Worm (Caenorhabditis elegans) whole organism, L1 larva: Measurements from ENCODE around the gene lron-5.

Experiments used
- C16A3.4 ChIP-seq: fragments of 150-350 bp; optimal IDR thresholded peaks from 2 replicates; lab custom pipeline; 2014; ENCODE audit warnings: missing biosample characterization, missing genetic modification characterization
- F16B12.6 ChIP-seq: fragments of 150-350 bp; optimal IDR thresholded peaks from 2 replicates; lab custom pipeline; 2014; ENCODE audit warnings: missing biosample characterization, missing genetic modification characterization
- aha-1 ChIP-seq: fragments of 150-350 bp; optimal IDR thresholded peaks from 2 replicates; lab custom pipeline; 2014; ENCODE audit warnings: missing biosample characterization, missing genetic modification characterization
- aly-2 ChIP-seq: fragments of 150-350 bp; optimal IDR thresholded peaks from 2 replicates; lab custom pipeline; 2014; ENCODE audit warnings: missing biosample characterization, missing genetic modification characterization
- dsc-1 ChIP-seq: sonication (generic microtip); optimal IDR thresholded peaks from 2 replicates; lab custom pipeline; 2016; ENCODE audit warnings: mild to moderate bottlenecking, missing genetic modification characterization, missing compliant biosample characterization
- efl-1 ChIP-seq, 4 experiments: fragments of 150-350 bp; optimal IDR thresholded peaks in 3 of 4; peaks in 1 of 4; 1 replicate in 1 of 4; 2 replicates in 3 of 4; lab custom pipeline; 2014; ENCODE audit warnings: missing biosample characterization in 2 of 4, missing genetic modification characterization in 2 of 4, missing genetic modification reagents in 2 of 4
- efl-3 ChIP-seq: fragments of 200-800 bp; sonication (Bioruptor generic); optimal IDR thresholded peaks from 2 replicates; lab custom pipeline; 2018; ENCODE audit warnings: mild to moderate bottlenecking, missing genetic modification characterization, missing compliant biosample characterization
- elt-2 ChIP-seq: sonication (generic microtip); optimal IDR thresholded peaks from 2 replicates; lab custom pipeline; 2016; ENCODE audit warnings: missing genetic modification characterization, mild to moderate bottlenecking, inconsistent platforms, missing compliant biosample characterization, missing genetic modification reagents
- ets-5 ChIP-seq: fragments of 200-800 bp; sonication (Bioruptor generic); IDR thresholded peaks from 2 replicates; pipeline ENCODE4 v1.3.6; 2022; ENCODE audit warnings: missing genetic modification characterization, missing compliant biosample characterization
- fos-1 ChIP-seq: fragments of 150-350 bp; optimal IDR thresholded peaks from 2 replicates; lab custom pipeline; 2014; ENCODE audit warnings: missing biosample characterization, missing genetic modification characterization
- grh-1 ChIP-seq: fragments of 200-800 bp; sonication (Bioruptor generic); IDR thresholded peaks from 2 replicates; pipeline ENCODE4 v1.3.6; 2022; ENCODE audit warnings: missing genetic modification reagents, missing genetic modification characterization, missing compliant biosample characterization
- hpl-2 ChIP-seq: fragments of 150-350 bp; optimal IDR thresholded peaks from 2 replicates; lab custom pipeline; 2014; ENCODE audit warnings: missing biosample characterization, missing genetic modification reagents, missing genetic modification characterization
- irx-1 ChIP-seq: sonication (generic microtip); optimal IDR thresholded peaks from 2 replicates; lab custom pipeline; 2016; ENCODE audit warnings: missing genetic modification characterization, missing compliant biosample characterization
- isw-1 ChIP-seq: fragments of 200-800 bp; sonication (Bioruptor generic); IDR thresholded peaks from 2 replicates; pipeline ENCODE4 v1.3.6; 2022; ENCODE audit warnings: missing genetic modification characterization, missing compliant biosample characterization
- lin-15B ChIP-seq: fragments of 150-350 bp; sonication (generic microtip); optimal IDR thresholded peaks from 3 replicates; lab custom pipeline; 2014; ENCODE audit warnings: missing biosample characterization, missing genetic modification characterization
- lin-35 ChIP-seq, 2 experiments: fragments of 150-350 bp; optimal IDR thresholded peaks; 2 replicates each; lab custom pipeline; 2014; ENCODE audit warnings: missing biosample characterization in 2 of 2, missing genetic modification characterization in 2 of 2, missing genetic modification reagents in 2 of 2
- lir-3 ChIP-seq: sonication (generic microtip); optimal IDR thresholded peaks from 2 replicates; lab custom pipeline; 2016; ENCODE audit warnings: mild to moderate bottlenecking, missing genetic modification characterization, moderate library complexity, missing compliant biosample characterization; ENCODE audit not compliant: poor library complexity
- lsy-2 ChIP-seq, 2 experiments: fragments of 150-350 bp; optimal IDR thresholded peaks; 2 replicates each; lab custom pipeline; 2014; ENCODE audit warnings: missing biosample characterization in 2 of 2, missing genetic modification characterization in 2 of 2
- mab-9 ChIP-seq: fragments of 200-800 bp; sonication (Bioruptor generic); IDR thresholded peaks from 2 replicates; pipeline ENCODE4 v1.3.6; 2022; ENCODE audit warnings: missing genetic modification reagents, missing genetic modification characterization, missing compliant biosample characterization
- mdl-1 ChIP-seq, 2 experiments: fragments of 150-350 bp; optimal IDR thresholded peaks; 2 replicates each; lab custom pipeline; 2014 to 2017; ENCODE audit warnings: missing biosample characterization in 2 of 2, missing genetic modification characterization in 2 of 2, inconsistent platforms in 1 of 2
- nhr-11 ChIP-seq: fragments of 150-350 bp; optimal IDR thresholded peaks from 2 replicates; lab custom pipeline; 2014; ENCODE audit warnings: missing biosample characterization, missing genetic modification characterization
- nhr-19 ChIP-seq: fragments of 200-800 bp; sonication (Bioruptor generic); conservative IDR thresholded peaks from 2 replicates; pipeline ENCODE4 v1.3.6; 2022; ENCODE audit warnings: missing genetic modification characterization, missing compliant biosample characterization
- nhr-237 ChIP-seq: fragments of 150-350 bp; optimal IDR thresholded peaks from 2 replicates; lab custom pipeline; 2014; ENCODE audit warnings: missing biosample characterization, missing genetic modification characterization
- nhr-28 ChIP-seq: fragments of 150-350 bp; optimal IDR thresholded peaks from 2 replicates; lab custom pipeline; 2014; ENCODE audit warnings: missing biosample characterization, missing genetic modification characterization
- nhr-47 ChIP-seq: sonication (generic microtip); optimal IDR thresholded peaks from 2 replicates; lab custom pipeline; 2016; ENCODE audit warnings: mild to moderate bottlenecking, missing genetic modification characterization, moderate library complexity, missing compliant biosample characterization
- nhr-71 ChIP-seq: sonication (generic microtip); optimal IDR thresholded peaks from 2 replicates; lab custom pipeline; 2016; ENCODE audit warnings: mild to moderate bottlenecking, missing genetic modification characterization, moderate library complexity, missing compliant biosample characterization
- nhr-85 ChIP-seq: sonication (generic microtip); peaks from one replicate; lab custom pipeline; 2016; ENCODE audit warnings: missing genetic modification characterization, inconsistent platforms, missing compliant biosample characterization
- nhr-90 ChIP-seq: sonication (generic microtip); optimal IDR thresholded peaks from 2 replicates; lab custom pipeline; 2016; ENCODE audit warnings: mild to moderate bottlenecking, missing genetic modification characterization, missing compliant biosample characterization; ENCODE audit not compliant: poor library complexity
- pag-3 ChIP-seq: sonication (generic microtip); optimal IDR thresholded peaks from 2 replicates; lab custom pipeline; 2017; ENCODE audit warnings: missing genetic modification characterization, mild to moderate bottlenecking, missing compliant biosample characterization, antibody characterized with exemption, borderline replicate concordance; ENCODE audit not compliant: insufficient read depth
- pax-3 ChIP-seq: fragments of 200-800 bp; sonication (Bioruptor generic); optimal IDR thresholded peaks from 2 replicates; lab custom pipeline; 2018; ENCODE audit warnings: mild to moderate bottlenecking, missing genetic modification characterization, moderate library complexity, missing compliant biosample characterization
- rnt-1 ChIP-seq: sonication (generic microtip); optimal IDR thresholded peaks from 2 replicates; lab custom pipeline; 2016; ENCODE audit warnings: mild to moderate bottlenecking, missing genetic modification characterization, moderate library complexity, missing compliant biosample characterization
- skn-1 ChIP-seq: fragments of 150-350 bp; optimal IDR thresholded peaks from 2 replicates; lab custom pipeline; 2014; ENCODE audit warnings: missing biosample characterization, missing genetic modification characterization
- sox-4 ChIP-seq: sonication (generic microtip); optimal IDR thresholded peaks from 2 replicates; lab custom pipeline; 2016; ENCODE audit warnings: missing genetic modification characterization, missing compliant biosample characterization
- sptf-1 ChIP-seq: fragments of 150-350 bp; optimal IDR thresholded peaks from 2 replicates; lab custom pipeline; 2014; ENCODE audit warnings: missing biosample characterization, missing genetic modification characterization
- sup-37 ChIP-seq: fragments of 200-800 bp; sonication (Bioruptor generic); optimal IDR thresholded peaks from 2 replicates; lab custom pipeline; 2018; ENCODE audit warnings: mild to moderate bottlenecking, missing genetic modification characterization, missing compliant biosample characterization
- swsn-7 ChIP-seq: sonication (generic microtip); optimal IDR thresholded peaks from 2 replicates; lab custom pipeline; 2016; ENCODE audit warnings: missing genetic modification characterization, missing compliant biosample characterization
- tbx-2 ChIP-seq: sonication (generic microtip); optimal IDR thresholded peaks from 2 replicates; lab custom pipeline; 2016; ENCODE audit warnings: missing genetic modification characterization, missing compliant biosample characterization
- tlp-1 ChIP-seq: fragments of 150-350 bp; optimal IDR thresholded peaks from 2 replicates; lab custom pipeline; 2014; ENCODE audit warnings: missing biosample characterization, missing genetic modification characterization
- unc-130 ChIP-seq: fragments of 150-350 bp; optimal IDR thresholded peaks from 2 replicates; lab custom pipeline; 2017; ENCODE audit warnings: missing biosample characterization, missing genetic modification characterization, inconsistent platforms
- unc-86 ChIP-seq: sonication (generic microtip); optimal IDR thresholded peaks from 2 replicates; lab custom pipeline; 2016; ENCODE audit warnings: missing genetic modification characterization, missing compliant biosample characterization
- xbp-1 ChIP-seq: sonication (generic microtip); optimal IDR thresholded peaks from 2 replicates; lab custom pipeline; 2016; ENCODE audit warnings: missing genetic modification characterization, missing compliant biosample characterization

The lron-5 gene

DNA sequence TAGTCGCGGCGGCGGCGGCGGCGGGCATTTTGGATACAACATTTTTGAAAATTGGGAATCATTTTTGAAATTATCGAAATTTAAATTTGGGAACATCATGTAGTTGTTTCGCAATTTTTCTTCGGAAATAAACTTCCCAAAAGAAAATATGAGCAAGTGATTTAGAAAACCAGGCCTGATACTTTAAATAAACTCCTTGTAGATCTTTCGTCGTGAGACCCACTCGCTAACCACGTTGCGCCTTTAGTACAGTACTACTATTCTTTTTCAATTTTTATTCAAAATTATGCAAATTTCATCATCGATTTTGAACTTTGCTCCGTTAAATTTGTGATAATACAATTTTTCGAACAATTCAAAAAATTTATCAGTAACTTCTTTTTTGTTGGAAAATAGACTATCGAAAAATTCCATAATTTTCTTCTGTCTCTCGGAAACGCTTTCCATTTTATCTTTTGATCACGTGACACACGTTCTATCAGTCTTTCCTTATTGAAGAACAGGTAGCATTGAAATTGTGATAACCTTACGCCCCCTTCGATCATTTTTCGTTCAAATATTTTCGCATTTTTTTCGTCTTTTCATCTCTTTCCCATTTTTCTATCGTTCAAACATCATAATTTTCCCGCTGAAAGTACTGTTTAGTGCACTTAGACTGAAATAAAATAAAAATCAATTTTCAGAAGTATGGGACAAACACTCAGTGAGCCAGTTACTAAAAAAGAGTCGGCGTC is 27.1 kb downstream of the lron-5 start, which contains the start of gene ppm-2 (continued):
- no peak for TF ChIP-seq efl-1 (optimal IDR thresholded peaks at IDR 0.05; lab: Kevin White, UChicago)
- peak in 1 of 2 experiments; percentile 37 for TF ChIP-seq efl-1 (GFP tag; optimal IDR thresholded peaks at IDR 0.05 in 1 of 2; lab: Kevin White, UChicago)
- no peak for TF ChIP-seq efl-3 (GFP tag; lab: Kevin White, UChicago)
- TF ChIP-seq C16A3.4 (tag; lab: Kevin White, UChicago) = no peak
- TF ChIP-seq F16B12.6 (tag; lab: Kevin White, UChicago) = no peak
- TF ChIP-seq elt-2 = peak; percentile 44
- no peak for TF ChIP-seq isw-1 (GFP tag; lab: Robert Waterston, UW)
- no peak for TF ChIP-seq nhr-90 (tag; lab: Kevin White, UChicago)
- no peak for TF ChIP-seq nhr-11 (tag; lab: Kevin White, UChicago)
- TF ChIP-seq sup-37 (GFP tag; lab: Kevin White, UChicago) = no peak
- no peak for TF ChIP-seq hpl-2 (GFP tag; lab: Kevin White, UChicago)
- no peak for TF ChIP-seq tlp-1 (tag; lab: Kevin White, UChicago)
- no peak for TF ChIP-seq grh-1 (GFP tag; lab: Robert Waterston, UW)
- TF ChIP-seq, all 84 proteins: peak for 8

- no peak for TF ChIP-seq nhr-237 (tag; lab: Kevin White, UChicago)
Measured at ce11 chrIII:4653374-4653773, 30.5 kb downstream of the lron-5 start.

DNA sequence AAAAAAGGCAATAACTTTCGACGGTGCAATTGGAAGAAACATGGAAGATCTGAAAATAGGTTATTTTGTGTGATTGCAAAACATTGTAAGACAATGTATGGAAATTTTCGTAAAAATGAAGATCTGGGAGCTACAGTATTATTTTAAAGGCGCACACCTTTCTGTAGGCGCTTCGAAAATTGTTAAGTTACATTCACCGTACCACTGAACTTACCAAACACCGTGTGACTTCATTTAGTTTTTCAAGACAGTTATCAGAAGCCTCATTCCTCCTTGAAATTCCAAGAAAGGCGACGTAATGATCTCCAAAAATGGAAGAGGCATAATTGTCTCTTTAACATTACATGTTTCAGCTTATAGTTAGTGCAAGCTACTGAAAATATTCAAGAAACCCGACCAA is 31.1 kb downstream of the lron-5 start:
- TF ChIP-seq elt-2 (peak; percentile 0), lir-3 (tag; lab: Kevin White, UChicago) (no peak), nhr-85 (tag; lab: Kevin White, UChicago) (peak; percentile 47)
- TF ChIP-seq, all 84 proteins: peak for 2

- TF ChIP-seq mdl-1 (tag; optimal IDR thresholded peaks at IDR 0.05; lab: Kevin White, UChicago) (no peak), dsc-1 (tag; lab: Kevin White, UChicago) (no peak), fos-1 (tag; lab: Kevin White, UChicago) (no peak), nhr-28 (tag; lab: Kevin White, UChicago) (no peak), nhr-71 (no peak), isw-1 (GFP tag; lab: Robert Waterston, UW) (no peak), unc-130 (tag; lab: Kevin White, UChicago) (no peak)
Measured at ce11 chrIII:4655402-4655801, 32.6 kb downstream of the lron-5 start, which contains the start of gene T23F11.2. Gene T23F11.2, minus strand, starts transcription at chrIII:4655502.

DNA sequence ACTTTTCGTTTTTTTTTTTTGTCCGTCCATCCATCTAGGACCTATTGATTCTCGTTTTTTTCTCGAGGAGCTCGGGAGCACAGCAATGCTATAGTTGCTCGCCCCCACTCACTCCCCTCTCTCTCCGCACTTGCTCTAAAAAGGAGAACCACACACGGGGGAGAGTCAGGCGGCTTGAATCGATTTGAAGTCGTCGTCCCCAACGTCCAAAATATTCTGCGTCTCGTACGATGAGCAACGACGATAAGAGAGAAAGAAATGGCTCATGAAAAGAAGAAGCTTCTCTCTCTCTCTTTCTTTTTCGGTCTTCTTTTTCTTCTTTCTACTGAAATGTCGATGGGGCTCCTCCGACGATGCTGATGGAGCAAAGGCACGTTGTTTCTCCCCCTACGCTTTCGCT is 33.6 kb downstream of the lron-5 start:
- TF ChIP-seq sptf-1 (tag; lab: Kevin White, UChicago) = no peak
- TF ChIP-seq nhr-237 (tag; lab: Kevin White, UChicago) = no peak
- peak; percentile 62 for TF ChIP-seq nhr-71
- peak; percentile 53 for TF ChIP-seq swsn-7
- TF ChIP-seq nhr-85 (tag; lab: Kevin White, UChicago) = no peak
- TF ChIP-seq dsc-1 (tag; lab: Kevin White, UChicago) = no peak
- TF ChIP-seq lin-35 (GFP tag; optimal IDR thresholded peaks at IDR 0.05; lab: Kevin White, UChicago) = peak in 1 of 2 experiments; percentile 53
- TF ChIP-seq F16B12.6 (tag; lab: Kevin White, UChicago) = no peak
- TF ChIP-seq efl-1 (optimal IDR thresholded peaks at IDR 0.05; lab: Kevin White, UChicago) = peak; percentile 31 to 40
- peak in 1 of 2 experiments; percentile 11 for TF ChIP-seq efl-1 (GFP tag; optimal IDR thresholded peaks at IDR 0.05 in 1 of 2; lab: Kevin White, UChicago)
- TF ChIP-seq mab-9 (GFP tag; lab: Robert Waterston, UW) = 0 out of 2 replicates have a peak, but pooled peaks have one; percentile 8
- no peak for TF ChIP-seq lin-15B (tag; lab: Kevin White, UChicago)
- peak; percentile 62 for TF ChIP-seq tbx-2 (tag; lab: Kevin White, UChicago)
- peak; percentile 29 for TF ChIP-seq xbp-1 (tag; lab: Kevin White, UChicago)
- TF ChIP-seq nhr-19 (GFP tag; lab: Robert Waterston, UW) = 0 out of 2 replicates have a peak, but pooled peaks have one; percentile 3
- TF ChIP-seq rnt-1 (tag; lab: Kevin White, UChicago) = peak; percentile 13
- no peak for TF ChIP-seq aly-2 (tag; lab: Kevin White, UChicago)
- TF ChIP-seq unc-86 (tag; lab: Kevin White, UChicago) = peak; percentile 64
- peak; percentile 35 for TF ChIP-seq irx-1 (tag; lab: Kevin White, UChicago)
- TF ChIP-seq tlp-1 (tag; lab: Kevin White, UChicago) = no peak
- TF ChIP-seq nhr-47 (tag; lab: Kevin White, UChicago) = peak; percentile 67
- TF ChIP-seq sox-4 = peak; percentile 12
- peak; percentile 36 for TF ChIP-seq skn-1 (tag; lab: Kevin White, UChicago)
- TF ChIP-seq lsy-2 (tag; optimal IDR thresholded peaks at IDR 0.05; lab: Kevin White, UChicago) = peak in 1 of 2 experiments; percentile 65
- TF ChIP-seq pag-3 (tag; lab: Kevin White, UChicago) = no peak
- no peak for TF ChIP-seq aha-1 (tag; lab: Kevin White, UChicago)
- peak; percentile 36 for TF ChIP-seq isw-1 (GFP tag; lab: Robert Waterston, UW)
- TF ChIP-seq ets-5 = no peak
- TF ChIP-seq pax-3 (tag; lab: Kevin White, UChicago) = peak; percentile 36
